Fruit fly (Drosophila melanogaster) whole organism, embryonic: ENCODE data around the gene Mlc1.

ENCODE experiments used
- CG11504 ChIP-seq: fragments of 200-800 bp; sonication (Bioruptor generic); optimal IDR thresholded peaks from 3 replicates; lab custom pipeline; 2019; ENCODE audit warnings: missing biosample characterization, mild to moderate bottlenecking, missing genetic modification characterization, moderate library complexity
- CG12104 ChIP-seq: fragments of 200-800 bp; sonication (Bioruptor generic); optimal IDR thresholded peaks from 3 replicates; lab custom pipeline; 2016; ENCODE audit warnings: missing biosample characterization, missing genetic modification characterization
- CG14014 ChIP-seq: fragments of 200-800 bp; sonication (Bioruptor generic); IDR thresholded peaks from 2 replicates; pipeline ENCODE4 v1.3.6; 2022; ENCODE audit warnings: missing biosample characterization, missing genetic modification characterization
- CG18599 ChIP-seq: fragments of 200-800 bp; sonication (Bioruptor generic); optimal IDR thresholded peaks from 3 replicates; lab custom pipeline; 2017; ENCODE audit warnings: missing biosample characterization, missing genetic modification characterization, mild to moderate bottlenecking, moderate library complexity, missing genetic modification reagents
- CG18764 ChIP-seq: fragments of 200-800 bp; sonication (Bioruptor generic); optimal IDR thresholded peaks from 3 replicates; lab custom pipeline; 2016; ENCODE audit warnings: missing biosample characterization, missing genetic modification characterization
- CG3847 ChIP-seq: fragments of 200-800 bp; sonication (Bioruptor generic); IDR thresholded peaks from 2 replicates; pipeline ENCODE4 v1.3.6; 2022; ENCODE audit warnings: missing biosample characterization, missing genetic modification characterization
- CG5953 ChIP-seq: fragments of 200-800 bp; sonication (Bioruptor generic); IDR thresholded peaks from 2 replicates; pipeline ENCODE4 v1.3.6; 2022; ENCODE audit warnings: missing biosample characterization, missing genetic modification characterization
- CG6175 ChIP-seq: fragments of 200-800 bp; sonication (Bioruptor generic); IDR thresholded peaks from 3 replicates; pipeline ENCODE4 v1.3.6; 2022; ENCODE audit warnings: missing biosample characterization, missing genetic modification characterization
- CG7357 ChIP-seq: fragments of 200-800 bp; sonication (Bioruptor generic); IDR thresholded peaks from 3 replicates; pipeline ENCODE4 v1.3.6; 2022; ENCODE audit warnings: missing biosample characterization, missing genetic modification characterization
- CG7556 ChIP-seq: fragments of 200-800 bp; sonication (Bioruptor generic); optimal IDR thresholded peaks from 2 replicates; lab custom pipeline; 2017; ENCODE audit warnings: missing biosample characterization, mild to moderate bottlenecking, missing genetic modification characterization
- CG8765 ChIP-seq: fragments of 200-800 bp; sonication (Bioruptor generic); IDR thresholded peaks from 2 replicates; pipeline ENCODE4 v1.3.6; 2022; ENCODE audit warnings: missing biosample characterization, missing genetic modification characterization
- CG8944 ChIP-seq: fragments of 200-800 bp; sonication (Bioruptor generic); optimal IDR thresholded peaks from 3 replicates; lab custom pipeline; 2016; ENCODE audit warnings: missing biosample characterization, missing genetic modification characterization
- CG9727 ChIP-seq: fragments of 200-800 bp; sonication (Bioruptor generic); optimal IDR thresholded peaks from 3 replicates; lab custom pipeline; 2017; ENCODE audit warnings: missing biosample characterization, mild to moderate bottlenecking, missing genetic modification characterization
- CTCF ChIP-seq: fragments of 200-800 bp; sonication (Bioruptor generic); optimal IDR thresholded peaks from 2 replicates; lab custom pipeline; 2017; ENCODE audit warnings: missing biosample characterization, mild to moderate bottlenecking, missing genetic modification characterization, moderate library complexity
- D19A ChIP-seq: fragments of 200-800 bp; optimal IDR thresholded peaks from 3 replicates; lab custom pipeline; 2019; ENCODE audit warnings: missing biosample characterization, mild to moderate bottlenecking, missing genetic modification characterization, moderate library complexity
- Dbx ChIP-seq: fragments of 200-800 bp; sonication (Bioruptor generic); IDR thresholded peaks from 3 replicates; pipeline ENCODE4 v1.3.6; 2022; ENCODE audit warnings: missing biosample characterization, missing genetic modification characterization
- Deaf1 ChIP-seq: fragments of 200-800 bp; optimal IDR thresholded peaks from 3 replicates; lab custom pipeline; 2019; ENCODE audit warnings: missing biosample characterization, mild to moderate bottlenecking, missing genetic modification characterization, moderate library complexity
- Dp ChIP-seq: fragments of 200-800 bp; sonication (Bioruptor generic); optimal IDR thresholded peaks from 2 replicates; lab custom pipeline; 2018; ENCODE audit warnings: missing biosample characterization, mild to moderate bottlenecking, missing genetic modification characterization, moderate library complexity
- Fer3 ChIP-seq: fragments of 200-800 bp; sonication (Bioruptor generic); optimal IDR thresholded peaks from 2 replicates; lab custom pipeline; 2018; ENCODE audit warnings: missing biosample characterization, mild to moderate bottlenecking, missing genetic modification characterization, moderate library complexity
- Hand ChIP-seq: fragments of 200-800 bp; sonication (Bioruptor generic); optimal IDR thresholded peaks from 2 replicates; lab custom pipeline; 2017; ENCODE audit warnings: mild to moderate bottlenecking, missing biosample characterization, missing genetic modification reagents, missing genetic modification characterization
- Hey ChIP-seq: fragments of 200-800 bp; sonication (Bioruptor generic); optimal IDR thresholded peaks from 3 replicates; lab custom pipeline; 2018; ENCODE audit warnings: missing biosample characterization, mild to moderate bottlenecking, missing genetic modification characterization
- MBD-R2 ChIP-seq: fragments of 200-800 bp; sonication (Bioruptor generic); IDR thresholded peaks from 2 replicates; pipeline ENCODE4 v1.3.6; 2022; ENCODE audit warnings: missing biosample characterization, missing genetic modification characterization
- MESR4 ChIP-seq: fragments of 200-800 bp; sonication (Bioruptor generic); optimal IDR thresholded peaks from 2 replicates; lab custom pipeline; 2018; ENCODE audit warnings: missing biosample characterization, mild to moderate bottlenecking, missing genetic modification characterization, moderate library complexity
- Mrtf ChIP-seq: fragments of 200-800 bp; sonication (Bioruptor generic); IDR thresholded peaks from 3 replicates; pipeline ENCODE4 v1.3.6; 2022; ENCODE audit warnings: missing biosample characterization, missing genetic modification characterization
- Myb ChIP-seq: fragments of 200-800 bp; sonication (Bioruptor generic); optimal IDR thresholded peaks from 2 replicates; lab custom pipeline; 2016; ENCODE audit warnings: missing biosample characterization, missing genetic modification characterization
- Nf-YC ChIP-seq: fragments of 200-800 bp; optimal IDR thresholded peaks from 3 replicates; lab custom pipeline; 2019; ENCODE audit warnings: missing biosample characterization, mild to moderate bottlenecking, missing genetic modification characterization, moderate library complexity
- Pdp1 ChIP-seq, 2 experiments: fragments of 200-800 bp; sonication (Bioruptor generic); optimal IDR thresholded peaks; 3 replicates each; lab custom pipeline; 2016; ENCODE audit warnings: missing biosample characterization in 2 of 2, missing genetic modification characterization in 2 of 2, mild to moderate bottlenecking in 1 of 2, moderate library complexity in 1 of 2
- Poxn ChIP-seq: fragments of 200-800 bp; sonication (Bioruptor generic); IDR thresholded peaks from 2 replicates; pipeline ENCODE4 v1.3.6; 2022; ENCODE audit warnings: missing biosample characterization, missing genetic modification characterization
- Trl ChIP-seq, 3 experiments: fragments of >200 bp in 2 of 3; fragments of 200-800 bp in 1 of 3; sonication (Bioruptor generic) in 1 of 3; optimal IDR thresholded peaks; 2 replicates in 1 of 3; 3 replicates in 2 of 3; lab custom pipeline; 2016 to 2017; ENCODE audit warnings: missing biosample characterization in 1 of 3, missing genetic modification characterization in 1 of 3
- Usf ChIP-seq: fragments of 200-800 bp; sonication (Bioruptor generic); optimal IDR thresholded peaks from 2 replicates; lab custom pipeline; 2017; ENCODE audit warnings: missing genotype, missing biosample characterization, missing genetic modification characterization
- Xrp1 ChIP-seq: fragments of 200-800 bp; sonication (Bioruptor generic); IDR thresholded peaks from 2 replicates; pipeline ENCODE4 v1.3.6; 2022; ENCODE audit warnings: missing biosample characterization, missing genetic modification characterization
- bowl ChIP-seq: fragments of 200-800 bp; sonication (Bioruptor generic); IDR thresholded peaks from 2 replicates; pipeline ENCODE4 v1.3.6; 2022; ENCODE audit warnings: missing biosample characterization, missing genetic modification characterization
- chinmo ChIP-seq: fragments of 200-800 bp; sonication (Bioruptor generic); IDR thresholded peaks from 4 replicates; pipeline ENCODE4 v1.3.6; 2022; ENCODE audit warnings: missing biosample characterization, missing genetic modification characterization; ENCODE audit not compliant: partially characterized antibody
- danr ChIP-seq: fragments of 200-800 bp; sonication (Bioruptor generic); IDR thresholded peaks from 2 replicates; pipeline ENCODE4 v1.3.6; 2022; ENCODE audit warnings: missing biosample characterization, missing genetic modification characterization
- dmrt99B ChIP-seq: fragments of 200-800 bp; sonication (Bioruptor generic); optimal IDR thresholded peaks from 2 replicates; lab custom pipeline; 2018; ENCODE audit warnings: missing biosample characterization, mild to moderate bottlenecking, missing genetic modification characterization, moderate library complexity
- fru ChIP-seq: fragments of >200 bp; optimal IDR thresholded peaks from 2 replicates; lab custom pipeline; 2017
- hkb ChIP-seq, 2 experiments: fragments of 200-800 bp in 1 of 2; fragments of >200 bp in 1 of 2; sonication (Bioruptor generic) in 1 of 2; IDR thresholded peaks in 1 of 2; optimal IDR thresholded peaks in 1 of 2; 2 replicates each; pipeline versions ENCODE4 v1.3.6 to Lab custom; 2017 to 2022; ENCODE audit warnings: missing biosample characterization in 1 of 2, missing genetic modification characterization in 1 of 2
- lilli ChIP-seq: fragments of 200-800 bp; sonication (Bioruptor generic); optimal IDR thresholded peaks from 3 replicates; lab custom pipeline; 2016; ENCODE audit warnings: missing biosample characterization, missing genetic modification characterization
- pan ChIP-seq, 4 experiments: fragments of >200 bp in 3 of 4; fragments of 200-800 bp in 1 of 4; sonication (Bioruptor generic) in 1 of 4; optimal IDR thresholded peaks in 3 of 4; IDR thresholded peaks in 1 of 4; 2 replicates each; pipeline versions ENCODE4 v1.3.6 to Lab custom; 2017 to 2022; ENCODE audit warnings: missing biosample characterization in 2 of 4, missing genetic modification characterization in 2 of 4, mixed read lengths in 1 of 4
- pros ChIP-seq: fragments of 200-800 bp; sonication (Bioruptor generic); optimal IDR thresholded peaks from 3 replicates; lab custom pipeline; 2019; ENCODE audit warnings: missing biosample characterization, mild to moderate bottlenecking, missing genetic modification characterization, moderate library complexity
- pzg ChIP-seq: fragments of 200-800 bp; sonication (Bioruptor generic); optimal IDR thresholded peaks from 3 replicates; lab custom pipeline; 2018; ENCODE audit warnings: missing biosample characterization, mild to moderate bottlenecking, missing genetic modification characterization, moderate library complexity
- sd ChIP-seq: fragments of 200-800 bp; sonication (Bioruptor generic); optimal IDR thresholded peaks from 3 replicates; lab custom pipeline; 2018; ENCODE audit warnings: missing biosample characterization, mild to moderate bottlenecking, missing genetic modification characterization, moderate library complexity
- sens ChIP-seq: fragments of 200-800 bp; sonication (Bioruptor generic); peaks from one replicate; lab custom pipeline; 2016; ENCODE audit warnings: missing biosample characterization, missing genetic modification characterization
- slbo ChIP-seq: fragments of 200-800 bp; sonication (Bioruptor generic); IDR thresholded peaks from 2 replicates; pipeline ENCODE4 v1.3.6; 2022; ENCODE audit warnings: missing biosample characterization, missing genetic modification characterization
- sob ChIP-seq: fragments of 200-800 bp; sonication (Bioruptor generic); IDR thresholded peaks from 2 replicates; pipeline ENCODE4 v1.3.6; 2022; ENCODE audit warnings: missing biosample characterization, missing genetic modification characterization
- yki ChIP-seq: fragments of >200 bp; optimal IDR thresholded peaks from 3 replicates; lab custom pipeline; 2018
- zen ChIP-seq: fragments of 200-800 bp; sonication (Bioruptor generic); optimal IDR thresholded peaks from 3 replicates; lab custom pipeline; 2018; ENCODE audit warnings: missing biosample characterization, mild to moderate bottlenecking, missing genetic modification characterization, moderate library complexity
- zfh1 ChIP-seq: fragments of 200-800 bp; sonication (Bioruptor generic); IDR thresholded peaks from 3 replicates; pipeline ENCODE4 v1.3.6; 2022; ENCODE audit warnings: missing biosample characterization, missing genetic modification characterization
- zfh2 ChIP-seq: fragments of 200-800 bp; sonication (Bioruptor generic); optimal IDR thresholded peaks from 2 replicates; lab custom pipeline; 2016; ENCODE audit warnings: missing biosample characterization, missing genetic modification characterization

The Mlc1 gene

dm6 chr3R:27656686-27657535, 3.1 kb downstream of the Mlc1 start, which contains the start of gene tau:
TSS of gene tau (minus strand) at chr3R:27656996.
- TF ChIP-seq Usf, result no peak
- TF ChIP-seq Xrp1 (GFP tag; lab: Robert Waterston, UW), result no peak
- TF ChIP-seq sd (tag; lab: Kevin White, UChicago), result no peak
- TF ChIP-seq CG7357, result no peak
- peak; percentile 7 for TF ChIP-seq CG11504 (tag; lab: Kevin White, UChicago)
- TF ChIP-seq MBD-R2 (GFP tag; lab: Robert Waterston, UW), result 0 out of 2 replicates have a peak, but pooled peaks have one; percentile 11
- TF ChIP-seq Poxn, result no peak
- TF ChIP-seq bowl (GFP tag; lab: Robert Waterston, UW), result no peak
- no peak for TF ChIP-seq CG6175
- TF ChIP-seq Hey (tag; lab: Kevin White, UChicago), result no peak
- TF ChIP-seq sob, result peak; percentile 60; the same call in 1 of the 2 replicates
- no peak for TF ChIP-seq Myb (GFP tag; lab: Kevin White, UChicago)
- no peak for TF ChIP-seq Hand (GFP tag; lab: Kevin White, UChicago)
- TF ChIP-seq Nf-YC, result peak; percentile 11
- no peak for TF ChIP-seq slbo (GFP tag; lab: Robert Waterston, UW)
- TF ChIP-seq Dbx (GFP tag; lab: Robert Waterston, UW), result peak; percentile 58; the same call in 2 of the 3 replicates
- peak; percentile 73 for TF ChIP-seq CTCF (GFP tag; lab: Kevin White, UChicago)
- TF ChIP-seq Mrtf (GFP tag; lab: Robert Waterston, UW), result no peak
- no peak for TF ChIP-seq zfh1
- TF ChIP-seq Dp (GFP tag; lab: Kevin White, UChicago), result peak; percentile 12
- TF ChIP-seq CG8944 (GFP tag; lab: Kevin White, UChicago), result no peak
- TF ChIP-seq CG5953, result no peak
- no peak for TF ChIP-seq D19A (tag; lab: Kevin White, UChicago)
- TF ChIP-seq CG12104 (GFP tag; lab: Kevin White, UChicago), result no peak
- TF ChIP-seq danr (GFP tag; lab: Robert Waterston, UW), result no peak
- no peak for TF ChIP-seq CG18764
- peak; percentile 73 for TF ChIP-seq sens (GFP tag; lab: Kevin White, UChicago)
- TF ChIP-seq lilli (GFP tag; lab: Kevin White, UChicago), result peak; percentile 8
- no peak for TF ChIP-seq pros (GFP tag; lab: Kevin White, UChicago)
- peak in 1 of 2 experiments; percentile 78 for TF ChIP-seq Pdp1 (GFP tag; optimal IDR thresholded peaks at IDR 0.05; lab: Kevin White, UChicago)
- no peak for TF ChIP-seq pan (optimal IDR thresholded peaks at IDR 0.05; lab: Kevin White, UChicago)
- no peak for TF ChIP-seq pan (GFP tag; optimal IDR thresholded peaks at IDR 0.05 in 1 of 2, IDR thresholded peaks at IDR 0.05 in 1 of 2)
- no peak for TF ChIP-seq Fer3
- TF ChIP-seq CG18599 (GFP tag; lab: Kevin White, UChicago), result no peak
- no peak for TF ChIP-seq dmrt99B (tag; lab: Kevin White, UChicago)
- TF ChIP-seq CG3847 (GFP tag; lab: Robert Waterston, UW), result no peak
- no peak for TF ChIP-seq MESR4
- peak; percentile 85 for TF ChIP-seq Deaf1 (tag; lab: Kevin White, UChicago)
- TF ChIP-seq Trl (optimal IDR thresholded peaks at IDR 0.05; lab: Kevin White, UChicago), result peak in 1 of 2 experiments; percentile 6
- TF ChIP-seq Trl (GFP tag; optimal IDR thresholded peaks at IDR 0.05; lab: Kevin White, UChicago), result no peak
- TF ChIP-seq CG9727 (GFP tag; lab: Kevin White, UChicago), result no peak
- peak; percentile 1 for TF ChIP-seq pzg (GFP tag; lab: Kevin White, UChicago)
- TF ChIP-seq hkb (optimal IDR thresholded peaks at IDR 0.05; lab: Kevin White, UChicago), result no peak
- TF ChIP-seq hkb (GFP tag; IDR thresholded peaks at IDR 0.05; lab: Robert Waterston, UW), result no peak
- 0 out of 4 replicates have a peak, but pooled peaks have one; percentile 50 for TF ChIP-seq chinmo
- no peak for TF ChIP-seq zfh2 (GFP tag; lab: Kevin White, UChicago)
- TF ChIP-seq zen (tag; lab: Kevin White, UChicago), result no peak
- no peak for TF ChIP-seq yki (lab: Kevin White, UChicago)
- no peak for TF ChIP-seq CG8765
- no peak for TF ChIP-seq CG7556 (GFP tag; lab: Kevin White, UChicago)
- TF ChIP-seq CG14014, result no peak
- TF ChIP-seq fru (lab: Kevin White, UChicago), result no peak
